Fruit fly (Drosophila melanogaster) whole organism, embryonic: ENCODE measurements around the gene CG45105.

Experiments
- CG10147 ChIP-seq: fragments of 200-800 bp; sonication (Bioruptor generic); optimal IDR thresholded peaks from 2 replicates; lab custom pipeline; 2019; ENCODE audit warnings: missing biosample characterization, mild to moderate bottlenecking, missing genetic modification characterization, moderate library complexity
- CG10267 ChIP-seq: fragments of 200-800 bp; sonication (Bioruptor generic); optimal IDR thresholded peaks from 2 replicates; lab custom pipeline; 2018; ENCODE audit warnings: missing biosample characterization, mild to moderate bottlenecking, missing genetic modification characterization, moderate library complexity
- CG10959 ChIP-seq: fragments of 200-800 bp; sonication (Bioruptor generic); IDR thresholded peaks from 2 replicates; pipeline ENCODE4 v1.3.6; 2022; ENCODE audit warnings: missing biosample characterization, missing genetic modification characterization
- CG12071 ChIP-seq: fragments of 200-800 bp; sonication (Bioruptor generic); optimal IDR thresholded peaks from 3 replicates; lab custom pipeline; 2018; ENCODE audit warnings: missing biosample characterization, mild to moderate bottlenecking, missing genetic modification characterization
- CG15514 ChIP-seq: fragments of 200-800 bp; sonication (Bioruptor generic); optimal IDR thresholded peaks from 3 replicates; lab custom pipeline; 2017; ENCODE audit warnings: missing biosample characterization, missing genetic modification characterization, mild to moderate bottlenecking, moderate library complexity, missing genetic modification reagents
- CG17568 ChIP-seq: fragments of 200-800 bp; sonication (Bioruptor generic); optimal IDR thresholded peaks from 2 replicates; lab custom pipeline; 2018; ENCODE audit warnings: missing biosample characterization, mild to moderate bottlenecking, missing genetic modification characterization, moderate library complexity
- CG18764 ChIP-seq: fragments of 200-800 bp; sonication (Bioruptor generic); optimal IDR thresholded peaks from 3 replicates; lab custom pipeline; 2016; ENCODE audit warnings: missing biosample characterization, missing genetic modification characterization
- CG2678 ChIP-seq: fragments of 200-800 bp; sonication (Bioruptor generic); optimal IDR thresholded peaks from 3 replicates; lab custom pipeline; 2019; ENCODE audit warnings: missing biosample characterization, mild to moderate bottlenecking, missing genetic modification characterization, moderate library complexity
- CG5245 ChIP-seq: fragments of 200-800 bp; sonication (Bioruptor generic); optimal IDR thresholded peaks from 3 replicates; lab custom pipeline; 2016; ENCODE audit warnings: missing biosample characterization, missing genetic modification characterization
- CG6813 ChIP-seq: fragments of 200-800 bp; sonication (Bioruptor generic); optimal IDR thresholded peaks from 2 replicates; lab custom pipeline; 2017; ENCODE audit warnings: missing biosample characterization, missing genetic modification characterization, mild to moderate bottlenecking, moderate library complexity, missing genetic modification reagents
- CG8281 ChIP-seq: fragments of 200-800 bp; sonication (Bioruptor generic); optimal IDR thresholded peaks from 2 replicates; lab custom pipeline; 2018; ENCODE audit warnings: missing biosample characterization, mild to moderate bottlenecking, missing genetic modification characterization, moderate library complexity
- D19A ChIP-seq: fragments of 200-800 bp; optimal IDR thresholded peaks from 3 replicates; lab custom pipeline; 2019; ENCODE audit warnings: missing biosample characterization, mild to moderate bottlenecking, missing genetic modification characterization, moderate library complexity
- Dfd ChIP-seq, 2 experiments: fragments of >200 bp; optimal IDR thresholded peaks; 2 replicates each; lab custom pipeline; 2017; ENCODE audit warnings: missing biosample characterization in 2 of 2, missing genetic modification characterization in 2 of 2
- Drgx ChIP-seq: fragments of 200-800 bp; sonication (Bioruptor generic); IDR thresholded peaks from 2 replicates; pipeline ENCODE4 v1.3.6; 2022; ENCODE audit warnings: missing biosample characterization, missing genetic modification characterization
- H2.0 ChIP-seq: fragments of 200-800 bp; sonication (Bioruptor generic); IDR thresholded peaks from 2 replicates; pipeline ENCODE4 v1.3.6; 2022; ENCODE audit warnings: missing biosample characterization, missing genetic modification characterization
- Hr51 ChIP-seq, 2 experiments: fragments of 200-800 bp; sonication (Bioruptor generic); optimal IDR thresholded peaks; 2 replicates in 1 of 2; 3 replicates in 1 of 2; lab custom pipeline; 2016 to 2018; ENCODE audit warnings: missing biosample characterization in 2 of 2, missing genetic modification characterization in 2 of 2, mild to moderate bottlenecking in 1 of 2, moderate library complexity in 1 of 2
- Hsf ChIP-seq: fragments of 200-800 bp; sonication (Bioruptor generic); optimal IDR thresholded peaks from 3 replicates; lab custom pipeline; 2016; ENCODE audit warnings: missing biosample characterization, missing genetic modification characterization
- Meics ChIP-seq: fragments of 200-800 bp; sonication (Bioruptor generic); optimal IDR thresholded peaks from 2 replicates; lab custom pipeline; 2017; ENCODE audit warnings: missing biosample characterization, mild to moderate bottlenecking, missing genetic modification characterization
- Mrtf ChIP-seq: fragments of 200-800 bp; sonication (Bioruptor generic); IDR thresholded peaks from 3 replicates; pipeline ENCODE4 v1.3.6; 2022; ENCODE audit warnings: missing biosample characterization, missing genetic modification characterization
- Nf-YB ChIP-seq: fragments of 200-800 bp; sonication (Bioruptor generic); optimal IDR thresholded peaks from 3 replicates; lab custom pipeline; 2019; ENCODE audit warnings: missing biosample characterization, mild to moderate bottlenecking, missing genetic modification characterization, moderate library complexity
- Poxn ChIP-seq: fragments of 200-800 bp; sonication (Bioruptor generic); IDR thresholded peaks from 2 replicates; pipeline ENCODE4 v1.3.6; 2022; ENCODE audit warnings: missing biosample characterization, missing genetic modification characterization
- Rfx ChIP-seq: fragments of 200-800 bp; sonication (Bioruptor generic); IDR thresholded peaks from 2 replicates; pipeline ENCODE4 v1.3.6; 2022; ENCODE audit warnings: missing biosample characterization, missing genetic modification characterization
- Sox100B ChIP-seq: fragments of 200-800 bp; sonication (Bioruptor generic); optimal IDR thresholded peaks from 3 replicates; lab custom pipeline; 2018; ENCODE audit warnings: missing biosample characterization, mild to moderate bottlenecking, missing genetic modification characterization
- Sox102F ChIP-seq: fragments of 200-800 bp; sonication (Bioruptor generic); optimal IDR thresholded peaks from 2 replicates; lab custom pipeline; 2018; ENCODE audit warnings: missing biosample characterization, mild to moderate bottlenecking, missing genetic modification characterization, moderate library complexity
- crol ChIP-seq: fragments of 200-800 bp; sonication (Bioruptor generic); IDR thresholded peaks from 2 replicates; pipeline ENCODE4 v1.3.6; 2022; ENCODE audit warnings: missing biosample characterization, missing genetic modification characterization
- fd64A ChIP-seq: fragments of 200-800 bp; sonication (Bioruptor generic); optimal IDR thresholded peaks from 3 replicates; lab custom pipeline; 2018; ENCODE audit warnings: missing biosample characterization, mild to moderate bottlenecking, missing genetic modification characterization
- gcm ChIP-seq: fragments of 200-800 bp; sonication (Bioruptor generic); optimal IDR thresholded peaks from 2 replicates; lab custom pipeline; 2019; ENCODE audit warnings: missing biosample characterization, mild to moderate bottlenecking, missing genetic modification characterization, moderate library complexity
- gro ChIP-seq: fragments of 200-800 bp; sonication (Bioruptor generic); optimal IDR thresholded peaks from 2 replicates; lab custom pipeline; 2016; ENCODE audit warnings: missing biosample characterization, missing genetic modification characterization
- inv ChIP-seq: fragments of 200-800 bp; sonication (Bioruptor generic); IDR thresholded peaks from 2 replicates; pipeline ENCODE4 v1.3.6; 2022; ENCODE audit warnings: missing biosample characterization, missing genetic modification characterization; ENCODE audit not compliant: partially characterized antibody
- klu ChIP-seq: fragments of 200-800 bp; sonication (Bioruptor generic); IDR thresholded peaks from 2 replicates; pipeline ENCODE4 v1.3.6; 2022; ENCODE audit warnings: missing biosample characterization, missing genetic modification characterization
- kni ChIP-seq: fragments of 200-800 bp; sonication (Bioruptor generic); optimal IDR thresholded peaks from 3 replicates; lab custom pipeline; 2017; ENCODE audit warnings: mild to moderate bottlenecking, missing biosample characterization, missing genetic modification reagents, missing genetic modification characterization
- mam ChIP-seq: fragments of 200-800 bp; sonication (Bioruptor generic); optimal IDR thresholded peaks from 3 replicates; lab custom pipeline; 2016; ENCODE audit warnings: missing biosample characterization, missing genetic modification characterization
- p53 ChIP-seq: fragments of 200-800 bp; sonication (Bioruptor generic); optimal IDR thresholded peaks from 2 replicates; lab custom pipeline; 2016; ENCODE audit warnings: missing biosample characterization, missing genetic modification characterization
- peb ChIP-seq: fragments of 200-800 bp; sonication (Bioruptor generic); IDR thresholded peaks from 2 replicates; pipeline ENCODE4 v1.3.6; 2022; ENCODE audit warnings: missing biosample characterization, missing genetic modification characterization
- sd ChIP-seq: fragments of 200-800 bp; sonication (Bioruptor generic); optimal IDR thresholded peaks from 3 replicates; lab custom pipeline; 2018; ENCODE audit warnings: missing biosample characterization, mild to moderate bottlenecking, missing genetic modification characterization, moderate library complexity
- sens ChIP-seq: fragments of 200-800 bp; sonication (Bioruptor generic); peaks from one replicate; lab custom pipeline; 2016; ENCODE audit warnings: missing biosample characterization, missing genetic modification characterization
- seq ChIP-seq: fragments of 200-800 bp; sonication (Bioruptor generic); IDR thresholded peaks from 2 replicates; pipeline ENCODE4 v1.3.6; 2022; ENCODE audit warnings: missing biosample characterization, missing genetic modification characterization
- tgo ChIP-seq: fragments of 200-800 bp; sonication (Bioruptor generic); IDR thresholded peaks from 3 replicates; pipeline ENCODE4 v1.3.6; 2022; ENCODE audit warnings: missing biosample characterization, missing genetic modification characterization
- tio ChIP-seq: fragments of 200-800 bp; sonication (Bioruptor generic); optimal IDR thresholded peaks from 2 replicates; lab custom pipeline; 2017; ENCODE audit warnings: missing biosample characterization, missing genetic modification characterization, inconsistent platforms
- vvl ChIP-seq: fragments of 200-800 bp; sonication (Bioruptor generic); IDR thresholded peaks from 2 replicates; pipeline ENCODE4 v1.3.6; 2022; ENCODE audit warnings: missing biosample characterization, missing genetic modification characterization

The CG45105 gene

DNA sequence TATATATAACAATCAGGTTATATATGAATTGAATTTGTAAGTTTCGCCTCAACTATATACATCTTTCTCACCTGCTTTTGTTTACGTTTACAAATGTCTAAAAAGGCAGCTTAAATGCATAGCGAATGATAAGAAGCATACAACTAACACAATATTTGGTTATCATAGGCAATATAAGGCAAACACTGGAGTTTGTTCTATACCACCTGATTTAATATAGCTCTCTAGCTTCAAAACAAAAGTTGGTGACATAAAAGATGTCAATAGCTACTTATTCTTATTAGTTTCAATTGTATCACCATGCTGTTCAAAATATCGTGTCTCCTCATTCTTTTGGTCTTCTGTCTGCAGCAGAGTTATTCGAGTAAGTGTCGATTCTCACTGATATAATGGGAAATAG, 8.1 kb upstream of the CG45105 start (continued):
- no peak for TF ChIP-seq CG12071 (GFP tag; lab: Kevin White, UChicago)
- TF ChIP-seq Sox102F (GFP tag; lab: Kevin White, UChicago): peak; percentile 23
- peak; percentile 41 for TF ChIP-seq CG2678 (tag; lab: Kevin White, UChicago)
- peak; percentile 20 for TF ChIP-seq Meics (GFP tag; lab: Kevin White, UChicago)
- TF ChIP-seq Hr51 (GFP tag; optimal IDR thresholded peaks at IDR 0.05; lab: Kevin White, UChicago): no peak
- no peak for TF ChIP-seq CG5245 (GFP tag; lab: Kevin White, UChicago)
- no peak for TF ChIP-seq CG10959 (GFP tag; lab: Robert Waterston, UW)
- TF ChIP-seq CG15514: peak; percentile 36
- TF ChIP-seq CG6813 (GFP tag; lab: Kevin White, UChicago): peak; percentile 13
- no peak for TF ChIP-seq Mrtf (GFP tag; lab: Robert Waterston, UW)
- TF ChIP-seq peb (GFP tag; lab: Robert Waterston, UW): no peak
- TF ChIP-seq Rfx (GFP tag; lab: Robert Waterston, UW): peak; percentile 7; the same call in 1 of the 2 replicates
- no peak for TF ChIP-seq inv
- TF ChIP-seq fd64A (GFP tag; lab: Kevin White, UChicago): no peak
- TF ChIP-seq CG17568: peak; percentile 6
- no peak for TF ChIP-seq Dfd (GFP tag; optimal IDR thresholded peaks at IDR 0.05; lab: Kevin White, UChicago)
- no peak for TF ChIP-seq CG10147 (GFP tag; lab: Kevin White, UChicago)

DNA sequence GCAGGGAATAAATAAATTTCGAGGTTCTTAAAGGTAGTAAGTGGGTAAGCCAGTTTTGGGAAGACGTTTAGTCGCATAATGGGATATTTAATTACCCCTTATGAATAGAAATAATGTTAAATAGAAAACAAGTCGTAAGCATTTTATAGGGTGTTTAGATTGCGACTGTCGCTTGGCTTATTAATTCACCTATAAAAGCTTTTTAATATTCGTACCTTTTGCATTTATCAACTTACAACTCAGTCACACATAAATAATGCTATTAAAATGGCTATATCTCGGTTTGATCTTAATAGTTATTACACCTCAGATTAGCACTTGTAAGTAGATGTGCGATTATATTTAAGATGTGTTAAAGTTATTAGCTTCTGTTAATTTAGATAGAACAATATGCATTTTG, 7.5 kb upstream of the CG45105 start, which contains the start of gene CG34276:
Gene CG34276, plus strand, starts transcription at position 301 of the 400 bp plus-strand sequence.
- TF ChIP-seq CG10267 (tag; lab: Kevin White, UChicago) (no peak), Sox100B (GFP tag; lab: Kevin White, UChicago) (no peak), gro (GFP tag; lab: Kevin White, UChicago) (no peak), Hsf (GFP tag; lab: Kevin White, UChicago) (no peak), CG18764 (GFP tag; lab: Kevin White, UChicago) (no peak), tgo (GFP tag; lab: Robert Waterston, UW) (no peak), mam (GFP tag; lab: Kevin White, UChicago) (no peak), Nf-YB (GFP tag; lab: Kevin White, UChicago) (no peak), Poxn (GFP tag; lab: Robert Waterston, UW) (no peak), p53 (no peak), vvl (GFP tag; lab: Robert Waterston, UW) (no peak), H2.0 (GFP tag; lab: Robert Waterston, UW) (no peak), CG8281 (tag; lab: Kevin White, UChicago) (no peak)

DNA sequence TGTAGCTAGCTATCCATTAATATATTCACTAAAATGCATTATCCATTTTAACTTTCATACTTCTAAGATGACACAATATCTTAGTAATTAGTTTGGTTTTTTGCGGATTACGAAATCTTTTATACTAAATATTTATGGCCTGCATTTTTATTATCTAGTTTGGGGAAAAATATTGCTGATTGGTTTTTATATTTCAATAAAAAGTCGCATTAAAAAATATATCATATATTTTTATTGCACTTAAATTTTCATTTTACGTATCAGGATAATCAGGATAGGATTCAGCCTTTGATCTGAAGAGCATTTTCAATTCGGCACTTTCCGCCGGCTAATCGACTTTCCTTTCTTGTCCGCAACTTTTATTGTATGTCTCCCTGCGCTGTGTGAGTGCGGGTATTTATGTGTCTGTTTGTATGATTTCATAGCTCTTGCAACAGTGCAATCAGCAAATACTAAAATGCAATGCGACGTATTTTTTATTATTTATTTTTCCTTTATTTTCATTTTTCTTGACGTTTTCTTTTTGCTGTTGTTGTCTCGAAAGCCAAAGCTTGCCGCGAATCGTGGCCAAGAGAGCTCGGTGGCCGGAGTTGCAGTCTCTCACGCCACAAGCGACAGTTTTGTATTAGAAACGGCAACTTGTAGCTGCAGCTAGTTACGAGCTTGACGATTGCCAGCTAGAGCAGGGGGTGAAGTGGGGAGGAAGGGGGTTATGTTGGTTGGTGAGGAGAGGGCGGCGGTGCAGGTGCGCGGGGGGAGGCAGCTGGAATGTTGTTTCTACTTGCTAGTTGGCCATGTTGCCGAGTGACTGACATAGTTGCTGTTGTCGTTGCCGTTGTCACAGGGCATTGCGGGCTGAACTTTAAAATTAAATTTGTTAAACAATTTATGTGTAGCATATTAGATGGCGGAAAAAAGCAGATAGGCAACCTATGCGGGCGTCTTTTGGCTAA, 5.1 kb upstream of the CG45105 start:
- peak; percentile 58 for TF ChIP-seq gcm (GFP tag; lab: Kevin White, UChicago)
- TF ChIP-seq klu (GFP tag; lab: Robert Waterston, UW): no peak
- TF ChIP-seq tio (GFP tag; lab: Kevin White, UChicago): no peak
- TF ChIP-seq D19A (tag; lab: Kevin White, UChicago): peak; percentile 36
- peak; percentile 19 for TF ChIP-seq sens
- TF ChIP-seq kni (GFP tag; lab: Kevin White, UChicago): peak; percentile 30
- peak; percentile 89 for TF ChIP-seq crol
- peak; percentile 86 for TF ChIP-seq sd (tag; lab: Kevin White, UChicago)
- peak; percentile 36 for TF ChIP-seq Drgx (GFP tag; lab: Robert Waterston, UW)
- no peak for TF ChIP-seq seq (GFP tag; lab: Robert Waterston, UW)
